Fruit fly (Drosophila melanogaster) whole organism, embryonic: ENCODE data around the gene KFase.

Experiments used
- Atf6 ChIP-seq: fragments of 200-800 bp; sonication (Bioruptor generic); IDR thresholded peaks from 2 replicates; pipeline ENCODE4 v1.3.6; 2022; ENCODE audit warnings: missing biosample characterization, missing genetic modification characterization
- CG10209 ChIP-seq: fragments of 200-800 bp; sonication (Bioruptor generic); optimal IDR thresholded peaks from 3 replicates; lab custom pipeline; 2017; ENCODE audit warnings: missing biosample characterization, mild to moderate bottlenecking, missing genetic modification characterization, missing genetic modification reagents
- CG10274 ChIP-seq: fragments of 200-800 bp; sonication (Bioruptor generic); optimal IDR thresholded peaks from 3 replicates; lab custom pipeline; 2017; ENCODE audit warnings: missing biosample characterization, mild to moderate bottlenecking, missing genetic modification characterization
- CG10462 ChIP-seq: fragments of 200-800 bp; sonication (Bioruptor generic); optimal IDR thresholded peaks from 2 replicates; lab custom pipeline; 2016; ENCODE audit warnings: missing biosample characterization, missing genetic modification characterization
- CG11504 ChIP-seq: fragments of 200-800 bp; sonication (Bioruptor generic); optimal IDR thresholded peaks from 3 replicates; lab custom pipeline; 2019; ENCODE audit warnings: missing biosample characterization, mild to moderate bottlenecking, missing genetic modification characterization, moderate library complexity
- CG11560 ChIP-seq: fragments of 200-800 bp; sonication (Bioruptor generic); IDR thresholded peaks from 3 replicates; pipeline ENCODE4 v1.3.6; 2022; ENCODE audit warnings: missing biosample characterization, missing genetic modification characterization
- CG12104 ChIP-seq: fragments of 200-800 bp; sonication (Bioruptor generic); optimal IDR thresholded peaks from 3 replicates; lab custom pipeline; 2016; ENCODE audit warnings: missing biosample characterization, missing genetic modification characterization
- CG13296 ChIP-seq: fragments of 200-800 bp; sonication (Bioruptor generic); optimal IDR thresholded peaks from 3 replicates; lab custom pipeline; 2018; ENCODE audit warnings: missing biosample characterization, mild to moderate bottlenecking, missing genetic modification characterization
- CG15269 ChIP-seq: fragments of 200-800 bp; sonication (Bioruptor generic); optimal IDR thresholded peaks from 2 replicates; lab custom pipeline; 2018; ENCODE audit warnings: missing biosample characterization, mild to moderate bottlenecking, missing genetic modification characterization, moderate library complexity
- CG1529 ChIP-seq: fragments of 200-800 bp; sonication (Bioruptor generic); optimal IDR thresholded peaks from 3 replicates; lab custom pipeline; 2018; ENCODE audit warnings: missing biosample characterization, missing genetic modification characterization
- CG15479 ChIP-seq: fragments of 200-800 bp; sonication (Bioruptor generic); optimal IDR thresholded peaks from 3 replicates; lab custom pipeline; 2019; ENCODE audit warnings: missing biosample characterization, mild to moderate bottlenecking, missing genetic modification characterization, moderate library complexity
- CG1603 ChIP-seq: fragments of 200-800 bp; sonication (Bioruptor generic); optimal IDR thresholded peaks from 2 replicates; lab custom pipeline; 2019; ENCODE audit warnings: missing biosample characterization, mild to moderate bottlenecking, missing genetic modification characterization, moderate library complexity
- CG1647 ChIP-seq: fragments of 200-800 bp; sonication (Bioruptor generic); optimal IDR thresholded peaks from 3 replicates; lab custom pipeline; 2016; ENCODE audit warnings: missing biosample characterization, missing genetic modification characterization
- CG17568 ChIP-seq: fragments of 200-800 bp; sonication (Bioruptor generic); optimal IDR thresholded peaks from 2 replicates; lab custom pipeline; 2018; ENCODE audit warnings: missing biosample characterization, mild to moderate bottlenecking, missing genetic modification characterization, moderate library complexity
- CG18599 ChIP-seq: fragments of 200-800 bp; sonication (Bioruptor generic); optimal IDR thresholded peaks from 3 replicates; lab custom pipeline; 2017; ENCODE audit warnings: missing biosample characterization, missing genetic modification characterization, mild to moderate bottlenecking, moderate library complexity, missing genetic modification reagents
- CG2875 ChIP-seq: fragments of 200-800 bp; sonication (Bioruptor generic); optimal IDR thresholded peaks from 2 replicates; lab custom pipeline; 2017; ENCODE audit warnings: missing biosample characterization, mild to moderate bottlenecking, missing genetic modification characterization, missing genetic modification reagents
- CG3281 ChIP-seq: fragments of 200-800 bp; sonication (Bioruptor generic); optimal IDR thresholded peaks from 3 replicates; lab custom pipeline; 2017; ENCODE audit warnings: missing biosample characterization, mild to moderate bottlenecking, missing genetic modification characterization
- CG3407 ChIP-seq: fragments of 200-800 bp; sonication (Bioruptor generic); optimal IDR thresholded peaks from 2 replicates; lab custom pipeline; 2018; ENCODE audit warnings: missing biosample characterization, mild to moderate bottlenecking, missing genetic modification characterization
- CG3726 ChIP-seq: fragments of 200-800 bp; sonication (Bioruptor generic); IDR thresholded peaks from 3 replicates; pipeline ENCODE4, ENCODE4 v1.3.6; 2022; ENCODE audit warnings: missing biosample characterization, missing genetic modification characterization
- CG4328 ChIP-seq: fragments of 200-800 bp; sonication (Bioruptor generic); optimal IDR thresholded peaks from 3 replicates; lab custom pipeline; 2017; ENCODE audit warnings: missing biosample characterization, missing genetic modification reagents, missing genetic modification characterization
- CG6765 ChIP-seq: fragments of 200-800 bp; sonication (Bioruptor generic); optimal IDR thresholded peaks from 3 replicates; lab custom pipeline; 2017; ENCODE audit warnings: missing biosample characterization, mild to moderate bottlenecking, missing genetic modification characterization
- CG7745 ChIP-seq: fragments of 200-800 bp; sonication (Bioruptor generic); optimal IDR thresholded peaks from 2 replicates; lab custom pipeline; 2018; ENCODE audit warnings: missing biosample characterization, mild to moderate bottlenecking, missing genetic modification characterization, moderate library complexity
- CG8388 ChIP-seq: fragments of 200-800 bp; sonication (Bioruptor generic); optimal IDR thresholded peaks from 2 replicates; lab custom pipeline; 2019; ENCODE audit warnings: missing biosample characterization, mild to moderate bottlenecking, missing genetic modification characterization, moderate library complexity
- CHES-1-like ChIP-seq: fragments of 200-800 bp; sonication (Bioruptor generic); optimal IDR thresholded peaks from 2 replicates; lab custom pipeline; 2016; ENCODE audit warnings: missing biosample characterization, missing genetic modification characterization
- Camta ChIP-seq: fragments of 200-800 bp; sonication (Bioruptor generic); optimal IDR thresholded peaks from 2 replicates; lab custom pipeline; 2016; ENCODE audit warnings: missing biosample characterization, missing genetic modification characterization
- HLH54F ChIP-seq: fragments of 200-800 bp; sonication (Bioruptor generic); optimal IDR thresholded peaks from 3 replicates; lab custom pipeline; 2016; ENCODE audit warnings: missing biosample characterization, missing genetic modification characterization
- Hand ChIP-seq: fragments of 200-800 bp; sonication (Bioruptor generic); optimal IDR thresholded peaks from 2 replicates; lab custom pipeline; 2017; ENCODE audit warnings: mild to moderate bottlenecking, missing biosample characterization, missing genetic modification reagents, missing genetic modification characterization
- HmgD ChIP-seq: fragments of 200-800 bp; sonication (Bioruptor generic); optimal IDR thresholded peaks from 3 replicates; lab custom pipeline; 2016; ENCODE audit warnings: missing biosample characterization, missing genetic modification characterization
- Hmr ChIP-seq: fragments of 200-800 bp; sonication (Bioruptor generic); optimal IDR thresholded peaks from 3 replicates; lab custom pipeline; 2017; ENCODE audit warnings: mild to moderate bottlenecking, missing biosample characterization, missing genetic modification reagents, missing genetic modification characterization
- Hr39 ChIP-seq: fragments of >200 bp; optimal IDR thresholded peaks from 2 replicates; lab custom pipeline; 2017
- Med ChIP-seq: fragments of 200-800 bp; sonication (Bioruptor generic); peaks from one replicate; lab custom pipeline; 2016; ENCODE audit warnings: missing biosample characterization, missing genetic modification characterization, mild to moderate bottlenecking, inconsistent platforms, moderate library complexity
- Nf-YB ChIP-seq: fragments of 200-800 bp; sonication (Bioruptor generic); optimal IDR thresholded peaks from 3 replicates; lab custom pipeline; 2019; ENCODE audit warnings: missing biosample characterization, mild to moderate bottlenecking, missing genetic modification characterization, moderate library complexity
- Rx ChIP-seq: fragments of 200-800 bp; sonication (Bioruptor generic); IDR thresholded peaks from 2 replicates; pipeline ENCODE4 v1.3.6; 2022; ENCODE audit warnings: missing biosample characterization, missing genetic modification characterization
- Sox102F ChIP-seq: fragments of 200-800 bp; sonication (Bioruptor generic); optimal IDR thresholded peaks from 2 replicates; lab custom pipeline; 2018; ENCODE audit warnings: missing biosample characterization, mild to moderate bottlenecking, missing genetic modification characterization, moderate library complexity
- Ssrp ChIP-seq: fragments of 200-800 bp; sonication (Bioruptor generic); optimal IDR thresholded peaks from 2 replicates; lab custom pipeline; 2018; ENCODE audit warnings: missing biosample characterization, mild to moderate bottlenecking, missing genetic modification characterization, moderate library complexity
- bsh ChIP-seq, 2 experiments: fragments of 200-800 bp; sonication (Bioruptor generic); optimal IDR thresholded peaks; 2 replicates each; lab custom pipeline; 2017 to 2018; ENCODE audit warnings: mild to moderate bottlenecking in 2 of 2, missing biosample characterization in 2 of 2, missing genetic modification characterization in 2 of 2, moderate library complexity in 1 of 2
- chn ChIP-seq: fragments of 200-800 bp; sonication (Bioruptor generic); optimal IDR thresholded peaks from 2 replicates; lab custom pipeline; 2016; ENCODE audit warnings: missing biosample characterization, missing genetic modification characterization
- dati ChIP-seq: fragments of 200-800 bp; sonication (Bioruptor generic); IDR thresholded peaks from 2 replicates; pipeline ENCODE4 v1.3.6; 2022; ENCODE audit warnings: missing biosample characterization, missing genetic modification characterization
- fd3F ChIP-seq: fragments of 200-800 bp; sonication (Bioruptor generic); optimal IDR thresholded peaks from 2 replicates; lab custom pipeline; 2018; ENCODE audit warnings: missing biosample characterization, mild to moderate bottlenecking, missing genetic modification characterization, moderate library complexity
- gem ChIP-seq: fragments of 200-800 bp; sonication (Bioruptor generic); optimal IDR thresholded peaks from 2 replicates; lab custom pipeline; 2019; ENCODE audit warnings: missing biosample characterization, mild to moderate bottlenecking, missing genetic modification characterization, moderate library complexity
- gsb-n ChIP-seq: fragments of 200-800 bp; sonication (Bioruptor generic); optimal IDR thresholded peaks from 3 replicates; lab custom pipeline; 2018; ENCODE audit warnings: missing biosample characterization, mild to moderate bottlenecking, missing genetic modification characterization
- kah ChIP-seq: fragments of 200-800 bp; sonication (Bioruptor generic); optimal IDR thresholded peaks from 2 replicates; lab custom pipeline; 2018; ENCODE audit warnings: missing biosample characterization, mild to moderate bottlenecking, missing genetic modification characterization
- lab ChIP-seq: fragments of 200-800 bp; sonication (Bioruptor generic); optimal IDR thresholded peaks from 3 replicates; lab custom pipeline; 2017; ENCODE audit warnings: missing biosample characterization, missing genetic modification characterization, mild to moderate bottlenecking, moderate library complexity, missing genetic modification reagents
- org-1 ChIP-seq: fragments of 200-800 bp; sonication (Bioruptor generic); optimal IDR thresholded peaks from 2 replicates; lab custom pipeline; 2017; ENCODE audit warnings: missing biosample characterization, missing genetic modification characterization
- pros ChIP-seq: fragments of 200-800 bp; sonication (Bioruptor generic); optimal IDR thresholded peaks from 3 replicates; lab custom pipeline; 2019; ENCODE audit warnings: missing biosample characterization, mild to moderate bottlenecking, missing genetic modification characterization, moderate library complexity
- repo ChIP-seq: fragments of 200-800 bp; sonication (Bioruptor generic); optimal IDR thresholded peaks from 2 replicates; lab custom pipeline; 2016; ENCODE audit warnings: missing biosample characterization, missing genetic modification characterization
- schlank ChIP-seq: fragments of 200-800 bp; sonication (Bioruptor generic); optimal IDR thresholded peaks from 2 replicates; lab custom pipeline; 2018; ENCODE audit warnings: missing biosample characterization, mild to moderate bottlenecking, missing genetic modification characterization
- sd ChIP-seq: fragments of 200-800 bp; sonication (Bioruptor generic); optimal IDR thresholded peaks from 3 replicates; lab custom pipeline; 2018; ENCODE audit warnings: missing biosample characterization, mild to moderate bottlenecking, missing genetic modification characterization, moderate library complexity
- sr ChIP-seq: fragments of 200-800 bp; sonication (Bioruptor generic); IDR thresholded peaks from 3 replicates; pipeline ENCODE4 v1.3.6; 2022; ENCODE audit warnings: missing biosample characterization, missing genetic modification characterization
- wek ChIP-seq: fragments of 200-800 bp; sonication (Bioruptor generic); optimal IDR thresholded peaks from 3 replicates; lab custom pipeline; 2018; ENCODE audit warnings: missing biosample characterization, mild to moderate bottlenecking, missing genetic modification characterization, moderate library complexity

The KFase gene

DNA sequence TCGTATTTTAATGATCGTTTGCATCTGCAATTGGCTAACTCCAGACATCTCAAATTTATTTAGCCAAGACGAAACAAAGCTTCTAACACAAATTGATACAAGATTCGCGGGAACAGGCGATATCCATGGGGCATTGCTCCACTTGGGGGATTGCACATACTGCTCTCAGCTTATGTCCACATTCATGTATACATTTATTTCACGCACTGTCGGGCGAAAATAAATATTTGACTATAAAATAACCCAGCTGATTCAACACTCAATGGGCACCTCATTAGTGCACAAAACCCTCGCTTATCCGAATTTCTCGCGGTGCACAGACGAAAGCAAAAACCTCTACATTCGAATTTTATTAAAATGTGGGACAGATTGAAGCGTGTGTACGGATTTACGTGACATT lies 27.1 kb downstream of the KFase start (continued):
- TF ChIP-seq CG10209 (GFP tag; lab: Kevin White, UChicago) (peak; percentile 26), Rx (GFP tag; lab: Robert Waterston, UW) (no peak), Hmr (GFP tag; lab: Kevin White, UChicago) (peak; percentile 3), CG10274 (GFP tag; lab: Kevin White, UChicago) (peak; percentile 16), gsb-n (tag; lab: Kevin White, UChicago) (peak; percentile 32), CG3281 (GFP tag; lab: Kevin White, UChicago) (peak; percentile 32), HmgD (no peak), Med (GFP tag; lab: Kevin White, UChicago) (peak; percentile 84), CG10462 (GFP tag; lab: Kevin White, UChicago) (no peak), repo (GFP tag; lab: Kevin White, UChicago) (no peak), wek (GFP tag; lab: Kevin White, UChicago) (peak; percentile 76), kah (peak; percentile 49), CG11504 (tag; lab: Kevin White, UChicago) (peak; percentile 46), fd3F (no peak), CG15269 (peak; percentile 16), Sox102F (GFP tag; lab: Kevin White, UChicago) (peak; percentile 45), CG1529 (peak; percentile 52), CG4328 (GFP tag; lab: Kevin White, UChicago) (peak; percentile 25), sd (tag; lab: Kevin White, UChicago) (no peak), CG1603 (peak; percentile 57), Nf-YB (GFP tag; lab: Kevin White, UChicago) (peak; percentile 13), HLH54F (GFP tag; lab: Kevin White, UChicago) (no peak), Ssrp (tag; lab: Kevin White, UChicago) (no peak), dati (GFP tag; lab: Robert Waterston, UW) (no peak), CG2875 (GFP tag; lab: Kevin White, UChicago) (peak; percentile 71), Camta (no peak), chn (GFP tag; lab: Kevin White, UChicago) (no peak), Hr39 (lab: Kevin White, UChicago) (no peak), CG18599 (GFP tag; lab: Kevin White, UChicago) (peak; percentile 42), sr (GFP tag; lab: Robert Waterston, UW) (0 out of 3 replicates have a peak, but pooled peaks have one; percentile 23), CG3407 (GFP tag; lab: Kevin White, UChicago) (peak; percentile 31), Hand (no peak), CG8388 (peak; percentile 44), bsh (GFP tag; optimal IDR thresholded peaks at IDR 0.05; lab: Kevin White, UChicago) (peak in 1 of 2 experiments; percentile 42), CG6765 (GFP tag; lab: Kevin White, UChicago) (peak; percentile 24), CG11560 (tag; lab: Robert Waterston, UW) (no peak), CG12104 (GFP tag; lab: Kevin White, UChicago) (no peak), Atf6 (GFP tag; lab: Robert Waterston, UW) (no peak), CHES-1-like (GFP tag; lab: Kevin White, UChicago) (no peak), org-1 (GFP tag; lab: Kevin White, UChicago) (peak; percentile 9), schlank (tag; lab: Kevin White, UChicago) (no peak), CG1647 (no peak), pros (GFP tag; lab: Kevin White, UChicago) (no peak), lab (GFP tag; lab: Kevin White, UChicago) (peak; percentile 72), CG3726 (GFP tag; lab: Robert Waterston, UW) (no peak), CG15479 (no peak), gem (tag; lab: Kevin White, UChicago) (peak; percentile 23), CG13296 (GFP tag; lab: Kevin White, UChicago) (peak; percentile 19), CG17568 (GFP tag; lab: Kevin White, UChicago) (peak; percentile 54), CG7745 (tag; lab: Kevin White, UChicago) (no peak)
